Worm (Caenorhabditis elegans): Measurements from ENCODE around the gene F56C3.7.

Gene F56C3.7

DNA sequence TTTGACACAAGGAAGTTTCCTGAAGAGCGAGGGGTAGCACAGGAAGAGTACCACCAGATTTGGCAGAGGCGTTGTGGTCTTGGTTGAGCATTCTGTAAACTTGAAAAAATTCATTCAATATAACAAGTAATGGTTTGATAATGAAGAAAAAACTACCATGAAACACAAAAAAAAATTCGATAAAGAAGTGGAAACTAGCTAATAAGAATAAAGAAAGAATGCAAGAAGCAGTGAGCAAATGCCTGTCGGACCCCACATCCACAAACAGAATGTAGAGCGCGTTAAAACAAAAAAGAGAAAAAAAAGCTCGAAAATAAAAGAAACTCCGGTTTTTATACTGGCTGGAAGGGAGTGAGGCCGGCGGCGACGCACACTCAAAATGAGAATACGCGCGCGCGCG is 26.9 kb upstream of the F56C3.7 start, which contains the start of gene H39E20.1:
Gene H39E20.1, minus strand, starts transcription at position 101 of the 400 bp plus-strand sequence.
- TF ChIP-seq flt-1 (GFP tag; IDR thresholded peaks at IDR 0.05), result no peak
- TF ChIP-seq ztf-23 (GFP tag; IDR thresholded peaks at IDR 0.05), result no peak
- no peak for TF ChIP-seq T22C8.4 (GFP tag; IDR thresholded peaks at IDR 0.05)
- no peak for TF ChIP-seq klf-2 (GFP tag; conservative IDR thresholded peaks at IDR 0.05)
- TF ChIP-seq ref-1 (GFP tag; conservative IDR thresholded peaks at IDR 0.05), result no peak
- TF ChIP-seq cog-1 (tag; optimal IDR thresholded peaks at IDR 0.05), result no peak
- TF ChIP-seq tab-1 (GFP tag; IDR thresholded peaks at IDR 0.05), result no peak
- no peak for TF ChIP-seq med-1 (GFP tag; optimal IDR thresholded peaks at IDR 0.05; ENCODE audit: insufficient read depth)
- TF ChIP-seq ztf-29 (GFP tag; IDR thresholded peaks at IDR 0.05), result no peak

DNA sequence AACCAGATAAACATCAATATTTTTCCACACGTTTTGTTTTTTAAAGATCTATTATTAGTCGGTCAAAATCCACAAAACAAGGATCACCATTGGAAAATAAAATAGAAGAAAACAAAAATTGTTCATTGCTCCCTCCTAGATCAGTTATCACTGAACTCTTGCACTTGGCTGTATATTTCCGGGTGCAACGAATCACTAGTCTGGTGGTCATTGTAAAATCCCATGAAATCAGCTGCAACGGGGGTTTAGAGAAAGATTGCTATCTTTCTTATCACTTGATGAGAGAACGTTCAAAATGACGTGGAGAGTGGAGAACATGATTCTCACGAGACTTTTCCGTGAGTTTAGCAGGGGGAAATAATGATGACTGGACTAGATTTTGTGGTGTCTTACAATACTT is 25.2 kb upstream of the F56C3.7 start:
- TF ChIP-seq ztf-23 (GFP tag; IDR thresholded peaks at IDR 0.05) (no peak), klf-2 (GFP tag; conservative IDR thresholded peaks at IDR 0.05) (no peak), ref-1 (GFP tag; conservative IDR thresholded peaks at IDR 0.05) (no peak), flt-1 (GFP tag; IDR thresholded peaks at IDR 0.05) (no peak), tab-1 (GFP tag; IDR thresholded peaks at IDR 0.05) (no peak), ztf-29 (GFP tag; IDR thresholded peaks at IDR 0.05) (no peak), med-1 (GFP tag; optimal IDR thresholded peaks at IDR 0.05; ENCODE audit: insufficient read depth) (no peak), cog-1 (tag; optimal IDR thresholded peaks at IDR 0.05) (no peak), T22C8.4 (GFP tag; IDR thresholded peaks at IDR 0.05) (no peak)

DNA sequence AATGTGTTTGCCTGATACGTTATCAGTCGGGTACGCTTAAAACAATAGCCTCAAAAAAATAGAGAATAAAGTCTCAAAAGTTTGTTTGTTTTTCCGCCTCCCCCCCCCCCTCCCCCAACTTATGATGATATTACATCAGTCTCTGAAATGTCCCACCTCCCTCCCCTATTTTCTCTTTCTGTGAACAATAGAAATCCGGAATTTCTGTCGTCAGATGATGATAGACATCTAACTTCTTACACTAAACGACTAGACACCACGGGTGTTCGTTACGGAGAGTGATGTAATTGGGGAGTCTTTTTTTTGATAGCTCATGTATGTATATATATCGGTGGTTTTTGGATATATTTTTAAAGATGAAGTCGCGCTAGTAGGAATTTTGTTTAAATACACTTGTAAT is 23.9 kb upstream of the F56C3.7 start:
- TF ChIP-seq med-1 (GFP tag; optimal IDR thresholded peaks at IDR 0.05; ENCODE audit: insufficient read depth) (no peak), ztf-29 (GFP tag; IDR thresholded peaks at IDR 0.05) (no peak), flt-1 (GFP tag; IDR thresholded peaks at IDR 0.05) (no peak), cog-1 (tag; optimal IDR thresholded peaks at IDR 0.05) (no peak), klf-2 (GFP tag; conservative IDR thresholded peaks at IDR 0.05) (no peak), T22C8.4 (GFP tag; IDR thresholded peaks at IDR 0.05) (no peak), ref-1 (GFP tag; conservative IDR thresholded peaks at IDR 0.05) (no peak), ztf-23 (GFP tag; IDR thresholded peaks at IDR 0.05) (no peak), tab-1 (GFP tag; IDR thresholded peaks at IDR 0.05) (no peak)

DNA sequence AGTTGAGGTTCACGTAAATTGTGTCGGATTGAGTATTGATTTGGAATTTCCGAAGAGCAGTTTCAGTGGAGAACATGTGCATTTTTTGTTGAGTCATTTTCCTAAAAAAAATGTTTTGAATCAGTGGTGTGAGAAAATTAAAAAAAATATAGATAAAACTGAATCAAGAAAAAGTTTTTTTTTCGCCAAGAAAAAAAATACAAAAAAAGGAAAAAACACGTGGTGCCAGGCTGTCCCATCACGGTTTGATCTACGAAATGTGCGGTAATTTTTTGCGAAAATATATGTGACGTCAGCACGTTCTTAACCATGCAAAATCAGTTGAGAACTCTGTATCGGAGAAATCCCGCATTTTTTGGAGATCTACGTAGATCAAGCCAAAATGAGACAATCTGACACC is 23.3 kb upstream of the F56C3.7 start, which contains the start of gene F56C3.9:
Gene F56C3.9, minus strand, starts transcription at position 101 of the 400 bp plus-strand sequence.
- TF ChIP-seq ref-1 (GFP tag; conservative IDR thresholded peaks at IDR 0.05) (no peak), ztf-29 (GFP tag; IDR thresholded peaks at IDR 0.05) (no peak)

DNA sequence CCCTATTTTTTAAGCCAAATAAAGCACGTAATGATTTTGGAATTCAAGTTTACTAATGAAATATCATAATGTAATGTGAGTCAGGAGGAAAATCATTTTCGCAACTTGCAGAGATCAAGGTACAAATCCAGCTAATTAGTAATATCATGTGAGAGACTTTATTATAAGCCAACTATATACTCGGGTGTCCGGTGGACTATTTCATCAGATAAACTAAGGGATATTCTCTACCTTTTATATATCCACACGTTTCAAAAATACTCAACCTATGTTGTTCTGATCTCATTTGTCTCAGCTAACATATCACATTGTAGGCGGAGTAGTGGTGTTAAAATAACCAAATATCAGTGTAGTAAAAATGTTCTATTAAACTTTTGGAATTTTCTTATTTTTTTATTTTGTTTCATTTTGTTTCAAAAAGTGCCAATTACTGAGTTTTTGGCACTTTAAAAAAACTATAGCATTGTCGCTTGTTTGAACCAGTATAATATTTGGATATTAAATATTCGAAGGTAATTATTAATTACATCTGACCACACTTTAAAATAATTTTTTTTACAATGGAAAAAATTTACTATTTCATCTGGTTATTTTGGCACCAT is 18.9 kb upstream of the F56C3.7 start:
- TF ChIP-seq T22C8.4 (GFP tag; IDR thresholded peaks at IDR 0.05) (no peak), ztf-29 (GFP tag; IDR thresholded peaks at IDR 0.05) (no peak), klf-2 (GFP tag; conservative IDR thresholded peaks at IDR 0.05) (no peak), ref-1 (GFP tag; conservative IDR thresholded peaks at IDR 0.05) (no peak), flt-1 (GFP tag; IDR thresholded peaks at IDR 0.05) (no peak), cog-1 (tag; optimal IDR thresholded peaks at IDR 0.05) (peak; percentile 40)

DNA sequence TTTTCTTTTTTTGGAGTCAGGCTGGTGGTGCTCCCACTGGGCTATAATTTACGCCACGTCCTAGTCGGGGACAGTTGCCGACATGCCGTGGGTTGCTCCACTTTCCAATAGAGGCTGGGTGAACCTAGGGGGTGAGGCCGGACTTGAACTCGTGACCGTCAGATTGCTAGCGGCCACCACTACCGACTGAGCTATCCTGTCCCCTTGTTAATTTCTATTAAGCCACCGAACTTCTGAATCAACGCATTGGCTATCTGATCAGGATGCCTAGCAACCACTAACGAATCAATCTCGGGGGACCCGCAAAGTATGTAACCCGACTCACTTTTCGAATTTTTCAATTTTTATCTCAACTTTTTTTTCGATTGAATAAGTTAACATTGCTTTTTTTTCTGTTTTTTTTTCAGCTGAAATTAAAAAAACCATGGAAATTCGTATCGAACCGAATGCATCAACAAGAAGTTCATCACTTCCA is 16.3 kb upstream of the F56C3.7 start, which contains the start of gene F56C3.1:
Gene F56C3.1, plus strand, starts transcription at position 425 of the 475 bp plus-strand sequence.
- TF ChIP-seq ref-1 (GFP tag; conservative IDR thresholded peaks at IDR 0.05) (no peak), med-1 (GFP tag; optimal IDR thresholded peaks at IDR 0.05; ENCODE audit: insufficient read depth) (no peak), ztf-23 (GFP tag; IDR thresholded peaks at IDR 0.05) (no peak), ztf-29 (GFP tag; IDR thresholded peaks at IDR 0.05) (no peak), flt-1 (GFP tag; IDR thresholded peaks at IDR 0.05) (no peak), klf-2 (GFP tag; conservative IDR thresholded peaks at IDR 0.05) (no peak), tab-1 (GFP tag; IDR thresholded peaks at IDR 0.05) (no peak), T22C8.4 (GFP tag; IDR thresholded peaks at IDR 0.05) (no peak), cog-1 (tag; optimal IDR thresholded peaks at IDR 0.05) (no peak)

DNA sequence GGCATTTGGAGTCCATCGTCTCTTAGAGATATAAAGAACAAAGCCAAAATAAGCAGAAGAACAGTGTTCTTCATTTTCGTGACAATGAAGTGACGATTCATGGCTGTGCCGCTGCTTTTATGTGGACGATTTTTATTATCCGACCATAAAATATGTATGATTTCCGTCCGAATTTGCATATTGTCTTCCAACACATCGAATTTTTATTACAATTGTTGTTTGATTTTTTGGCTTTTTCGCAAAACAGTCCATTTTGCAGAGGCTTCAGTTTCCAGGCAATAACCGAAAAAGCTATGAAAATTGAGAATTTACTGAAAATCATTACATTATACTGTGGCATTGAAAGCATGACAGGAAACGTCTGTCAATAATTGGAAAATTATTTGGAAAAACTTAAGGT is 14.0 kb upstream of the F56C3.7 start, which contains the start of gene F56C3.8:
Gene F56C3.8, minus strand, starts transcription at position 101 of the 400 bp plus-strand sequence.
- TF ChIP-seq klf-2 (GFP tag; conservative IDR thresholded peaks at IDR 0.05), result no peak
- TF ChIP-seq T22C8.4 (GFP tag; IDR thresholded peaks at IDR 0.05), result no peak
- no peak for TF ChIP-seq ztf-23 (GFP tag; IDR thresholded peaks at IDR 0.05)
- no peak for TF ChIP-seq ztf-29 (GFP tag; IDR thresholded peaks at IDR 0.05)

DNA sequence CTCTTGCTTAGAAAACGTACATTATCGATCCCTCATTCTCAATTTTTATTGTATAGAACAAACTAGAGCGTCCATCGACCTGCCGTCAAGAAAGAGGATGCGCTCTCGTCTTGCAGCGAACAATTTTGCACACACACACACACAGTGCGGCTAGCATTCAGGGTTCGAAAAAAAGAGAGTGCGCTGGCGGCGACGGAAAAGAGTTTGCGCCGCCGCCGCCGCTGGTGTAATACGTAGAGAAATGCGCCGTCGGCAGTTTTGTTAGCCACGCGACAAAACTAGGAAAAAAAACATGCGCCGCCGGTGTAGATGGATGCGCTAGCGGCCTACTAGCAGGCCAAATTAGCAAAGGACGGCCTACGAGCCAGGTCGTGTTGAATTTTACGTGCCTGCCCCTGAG is 13.0 kb upstream of the F56C3.7 start:
- no peak for TF ChIP-seq flt-1 (GFP tag; IDR thresholded peaks at IDR 0.05)
- no peak for TF ChIP-seq ztf-23 (GFP tag; IDR thresholded peaks at IDR 0.05)
- no peak for TF ChIP-seq tab-1 (GFP tag; IDR thresholded peaks at IDR 0.05)
- TF ChIP-seq med-1 (GFP tag; optimal IDR thresholded peaks at IDR 0.05; ENCODE audit: insufficient read depth), result no peak
- TF ChIP-seq T22C8.4 (GFP tag; IDR thresholded peaks at IDR 0.05), result no peak
- no peak for TF ChIP-seq cog-1 (tag; optimal IDR thresholded peaks at IDR 0.05)
- no peak for TF ChIP-seq ref-1 (GFP tag; conservative IDR thresholded peaks at IDR 0.05)
- TF ChIP-seq ztf-29 (GFP tag; IDR thresholded peaks at IDR 0.05), result no peak
- TF ChIP-seq klf-2 (GFP tag; conservative IDR thresholded peaks at IDR 0.05), result no peak

DNA sequence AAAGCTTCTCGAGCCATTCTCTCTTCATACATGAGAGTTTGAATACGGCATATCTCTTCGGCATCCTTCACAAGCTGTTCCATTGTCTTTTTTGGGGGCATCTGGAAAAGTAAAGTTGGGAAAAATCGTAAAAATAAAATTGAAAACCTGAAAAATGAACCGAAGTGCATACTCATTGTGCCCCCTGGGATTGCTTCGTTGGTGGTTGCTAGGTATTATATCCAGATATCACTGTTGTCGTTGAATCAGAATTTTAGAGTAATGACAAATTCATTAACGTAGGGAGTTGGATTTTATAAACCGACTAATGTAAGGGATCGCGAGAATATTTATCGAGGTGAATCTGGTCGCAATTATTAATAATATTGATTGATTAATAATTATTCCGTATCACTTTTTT is 11.0 kb upstream of the F56C3.7 start, which contains the start of gene F56C3.10:
Gene F56C3.10, minus strand, starts transcription at position 101 of the 400 bp plus-strand sequence.
- TF ChIP-seq T22C8.4 (GFP tag; IDR thresholded peaks at IDR 0.05), result no peak
- TF ChIP-seq flt-1 (GFP tag; IDR thresholded peaks at IDR 0.05), result no peak
- TF ChIP-seq klf-2 (GFP tag; conservative IDR thresholded peaks at IDR 0.05), result no peak
- TF ChIP-seq ztf-29 (GFP tag; IDR thresholded peaks at IDR 0.05), result no peak
- no peak for TF ChIP-seq cog-1 (tag; optimal IDR thresholded peaks at IDR 0.05)
- no peak for TF ChIP-seq ref-1 (GFP tag; conservative IDR thresholded peaks at IDR 0.05)
- TF ChIP-seq med-1 (GFP tag; optimal IDR thresholded peaks at IDR 0.05; ENCODE audit: insufficient read depth), result no peak
- no peak for TF ChIP-seq tab-1 (GFP tag; IDR thresholded peaks at IDR 0.05)
- TF ChIP-seq ztf-23 (GFP tag; IDR thresholded peaks at IDR 0.05), result no peak

DNA sequence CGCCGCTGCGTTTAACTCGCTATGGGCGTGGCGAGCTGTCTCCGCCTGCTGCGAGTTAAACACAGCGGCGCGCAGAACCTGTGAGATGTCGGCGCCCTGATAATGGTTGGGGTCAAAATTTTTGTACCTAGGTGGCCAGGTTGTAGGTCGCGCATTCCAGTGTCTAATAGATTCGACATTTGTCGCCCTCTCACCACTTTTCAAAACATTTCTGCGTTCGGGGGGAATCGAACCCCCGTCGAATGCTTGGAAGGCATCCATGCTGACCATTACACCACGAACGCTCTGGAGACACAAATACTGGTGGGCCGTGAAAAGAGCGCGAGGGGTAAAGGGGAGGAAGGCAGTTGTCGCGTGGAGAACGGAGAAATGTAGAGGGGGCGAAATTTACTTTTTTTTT is 8.8 kb upstream of the F56C3.7 start:
- TF ChIP-seq ztf-29 (GFP tag; IDR thresholded peaks at IDR 0.05), result peak; percentile 91
- TF ChIP-seq ref-1 (GFP tag; conservative IDR thresholded peaks at IDR 0.05), result peak; percentile 86
- TF ChIP-seq T22C8.4 (GFP tag; IDR thresholded peaks at IDR 0.05), result peak; percentile 91
- peak; percentile 94 for TF ChIP-seq flt-1 (GFP tag; IDR thresholded peaks at IDR 0.05)
- peak; percentile 93 for TF ChIP-seq ztf-23 (GFP tag; IDR thresholded peaks at IDR 0.05)
- TF ChIP-seq tab-1 (GFP tag; IDR thresholded peaks at IDR 0.05), result peak; percentile 94
- TF ChIP-seq cog-1 (tag; optimal IDR thresholded peaks at IDR 0.05), result peak; percentile 81
- TF ChIP-seq med-1 (GFP tag; optimal IDR thresholded peaks at IDR 0.05; ENCODE audit: insufficient read depth), result peak; percentile 59
- TF ChIP-seq klf-2 (GFP tag; conservative IDR thresholded peaks at IDR 0.05), result peak; percentile 92

Data from whole organism, midembryonic.